Worm (Caenorhabditis elegans) whole organism, young adult: Measurements from ENCODE around the gene R10E11.5.

ENCODE experiments used
- B0035.1 ChIP-seq: sonication (generic microtip); optimal IDR thresholded peaks from 2 replicates; lab custom pipeline; 2016; ENCODE audit warnings: missing genetic modification characterization, mild to moderate bottlenecking, missing compliant biosample characterization, missing genotype, missing genetic modification reagents
- D2030.7 ChIP-seq: fragments of 200-800 bp; sonication (Bioruptor generic); IDR thresholded peaks from 2 replicates; pipeline ENCODE4 v1.3.6; 2022; ENCODE audit warnings: missing genetic modification reagents, missing genetic modification characterization, missing compliant biosample characterization
- F39B2.1 ChIP-seq: fragments of 200-800 bp; sonication (Bioruptor generic); IDR thresholded peaks from 2 replicates; pipeline ENCODE4 v1.3.6; 2022; ENCODE audit warnings: missing genetic modification reagents, missing genetic modification characterization, missing compliant biosample characterization
- F52B5.7 ChIP-seq: sonication (generic microtip); optimal IDR thresholded peaks from 2 replicates; lab custom pipeline; 2016; ENCODE audit warnings: mild to moderate bottlenecking, missing genetic modification characterization, missing compliant biosample characterization
- F55B11.4 ChIP-seq: sonication (generic microtip); optimal IDR thresholded peaks from 2 replicates; lab custom pipeline; 2016; ENCODE audit warnings: missing compliant biosample characterization, missing genetic modification characterization, borderline replicate concordance; ENCODE audit not compliant: insufficient read depth
- F57A8.1 ChIP-seq: fragments of 200-800 bp; sonication (Bioruptor generic); optimal IDR thresholded peaks from 2 replicates; lab custom pipeline; 2018; ENCODE audit warnings: mild to moderate bottlenecking, missing genetic modification characterization, moderate library complexity, missing compliant biosample characterization
- F57C9.4 ChIP-seq: sonication (generic microtip); optimal IDR thresholded peaks from 2 replicates; lab custom pipeline; 2017; ENCODE audit warnings: mild to moderate bottlenecking, missing genetic modification characterization, missing compliant biosample characterization
- K11D2.4 ChIP-seq: fragments of 200-800 bp; sonication (Bioruptor generic); IDR thresholded peaks from 2 replicates; pipeline ENCODE4 v1.3.6; 2022; ENCODE audit warnings: missing genetic modification reagents, missing genetic modification characterization, missing compliant biosample characterization
- T26A5.8 ChIP-seq: sonication (generic microtip); optimal IDR thresholded peaks from 2 replicates; lab custom pipeline; 2016; ENCODE audit warnings: missing genetic modification characterization, missing compliant biosample characterization
- Y56A3A.18 ChIP-seq: fragments of 200-800 bp; sonication (Bioruptor generic); IDR thresholded peaks from 2 replicates; pipeline ENCODE4 v1.3.6; 2022; ENCODE audit warnings: missing genetic modification reagents, missing genetic modification characterization, missing compliant biosample characterization
- Y95B8A.8 ChIP-seq: fragments of 200-800 bp; sonication (Bioruptor generic); IDR thresholded peaks from 2 replicates; pipeline ENCODE4 v1.3.6; 2022; ENCODE audit warnings: missing genetic modification reagents, missing genetic modification characterization, missing compliant biosample characterization
- ZK185.1 ChIP-seq: sonication (generic microtip); optimal IDR thresholded peaks from 2 replicates; lab custom pipeline; 2016; ENCODE audit warnings: mild to moderate bottlenecking, missing genetic modification characterization, missing compliant biosample characterization; ENCODE audit not compliant: poor library complexity, severe bottlenecking
- akir-1 ChIP-seq: fragments of 200-800 bp; sonication (Bioruptor generic); optimal IDR thresholded peaks from 2 replicates; lab custom pipeline; 2018; ENCODE audit warnings: mild to moderate bottlenecking, missing genetic modification characterization, moderate library complexity, missing compliant biosample characterization
- aptf-2 ChIP-seq: fragments of 200-800 bp; sonication (Bioruptor generic); conservative IDR thresholded peaks from 2 replicates; pipeline ENCODE4 v1.3.6; 2022; ENCODE audit warnings: missing genetic modification reagents, missing genetic modification characterization, missing compliant biosample characterization
- attf-6 ChIP-seq: fragments of 200-800 bp; sonication (Bioruptor generic); IDR thresholded peaks from 2 replicates; pipeline ENCODE4 v1.3.6; 2022; ENCODE audit warnings: missing genetic modification reagents, missing genetic modification characterization, missing compliant biosample characterization
- bed-2 ChIP-seq: fragments of 200-800 bp; sonication (Bioruptor generic); IDR thresholded peaks from 2 replicates; pipeline ENCODE4 v1.3.6; 2022; ENCODE audit warnings: missing genetic modification reagents, missing genetic modification characterization, missing compliant biosample characterization
- ceh-40 ChIP-seq: fragments of 200-800 bp; sonication (Bioruptor generic); IDR thresholded peaks from 2 replicates; pipeline ENCODE4 v1.3.6; 2022; ENCODE audit warnings: missing genetic modification characterization, missing compliant biosample characterization
- ceh-58 ChIP-seq: fragments of 200-800 bp; sonication (Bioruptor generic); IDR thresholded peaks from 2 replicates; pipeline ENCODE4 v1.3.6; 2022; ENCODE audit warnings: missing genetic modification characterization, missing compliant biosample characterization
- ceh-91 ChIP-seq: fragments of 200-800 bp; sonication (Bioruptor generic); IDR thresholded peaks from 2 replicates; pipeline ENCODE4 v1.3.6; 2022; ENCODE audit warnings: missing genetic modification reagents, missing genetic modification characterization, missing compliant biosample characterization
- die-1 ChIP-seq: sonication (generic microtip); optimal IDR thresholded peaks from 2 replicates; lab custom pipeline; 2016; ENCODE audit warnings: missing genotype, mild to moderate bottlenecking, missing genetic modification characterization, missing compliant biosample characterization
- ets-4 ChIP-seq: fragments of 200-800 bp; sonication (Bioruptor generic); optimal IDR thresholded peaks from 2 replicates; lab custom pipeline; 2018; ENCODE audit warnings: mild to moderate bottlenecking, missing genetic modification characterization, missing compliant biosample characterization
- hmg-1.2 ChIP-seq: fragments of 200-800 bp; sonication (Bioruptor generic); IDR thresholded peaks from 2 replicates; pipeline ENCODE4 v1.3.6; 2022; ENCODE audit warnings: missing genetic modification reagents, missing genetic modification characterization, missing compliant biosample characterization
- hrde-1 ChIP-seq: sonication (generic microtip); optimal IDR thresholded peaks from 2 replicates; lab custom pipeline; 2016; ENCODE audit warnings: missing genetic modification characterization, mild to moderate bottlenecking, missing compliant biosample characterization, moderate library complexity, missing genotype, missing genetic modification reagents, borderline replicate concordance
- hsf-1 ChIP-seq: fragments of 200-800 bp; sonication (Bioruptor generic); IDR thresholded peaks from 2 replicates; pipeline ENCODE4 v1.3.6; 2022; ENCODE audit warnings: missing genetic modification reagents, missing genetic modification characterization, missing compliant biosample characterization
- let-526 ChIP-seq: fragments of 200-800 bp; sonication (Bioruptor generic); IDR thresholded peaks from 2 replicates; pipeline ENCODE4 v1.3.6; 2022; ENCODE audit warnings: missing genetic modification reagents, missing genetic modification characterization, missing compliant biosample characterization
- let-607 ChIP-seq, 2 experiments: fragments of 200-800 bp in 1 of 2; sonication (Bioruptor generic) in 1 of 2; sonication (generic microtip) in 1 of 2; optimal IDR thresholded peaks; 2 replicates each; lab custom pipeline; 2016 to 2018; ENCODE audit warnings: mild to moderate bottlenecking in 2 of 2, missing compliant biosample characterization in 2 of 2, missing genetic modification characterization in 2 of 2, moderate library complexity in 2 of 2, missing genotype in 1 of 2
- lin-54 ChIP-seq: fragments of 200-800 bp; sonication (Bioruptor generic); optimal IDR thresholded peaks from 2 replicates; lab custom pipeline; 2018; ENCODE audit warnings: mild to moderate bottlenecking, missing genetic modification characterization, missing compliant biosample characterization
- lir-1 ChIP-seq: fragments of 200-800 bp; sonication (Bioruptor generic); conservative IDR thresholded peaks from 2 replicates; pipeline ENCODE4 v1.3.6; 2022; ENCODE audit warnings: missing genetic modification reagents, missing genetic modification characterization, missing compliant biosample characterization
- lsl-1 ChIP-seq: fragments of 200-800 bp; sonication (Bioruptor generic); optimal IDR thresholded peaks from 2 replicates; lab custom pipeline; 2018; ENCODE audit warnings: mild to moderate bottlenecking, missing genetic modification characterization, moderate library complexity, missing compliant biosample characterization
- madf-10 ChIP-seq: sonication (generic microtip); optimal IDR thresholded peaks from 2 replicates; lab custom pipeline; 2016; ENCODE audit warnings: mild to moderate bottlenecking, missing genetic modification characterization, missing compliant biosample characterization
- madf-6 ChIP-seq: fragments of 200-800 bp; sonication (Bioruptor generic); IDR thresholded peaks from 2 replicates; pipeline ENCODE4 v1.3.6; 2022; ENCODE audit warnings: missing genetic modification reagents, missing genetic modification characterization, missing compliant biosample characterization
- madf-8 ChIP-seq: fragments of 200-800 bp; sonication (Bioruptor generic); conservative IDR thresholded peaks from 2 replicates; pipeline ENCODE4 v1.3.6; 2022; ENCODE audit warnings: missing genetic modification reagents, missing genetic modification characterization, missing compliant biosample characterization
- mcd-1 ChIP-seq: fragments of 200-800 bp; sonication (Bioruptor generic); IDR thresholded peaks from 2 replicates; pipeline ENCODE4 v1.3.6; 2022; ENCODE audit warnings: missing genetic modification reagents, missing genetic modification characterization, missing compliant biosample characterization
- mxl-1 ChIP-seq: sonication (generic microtip); optimal IDR thresholded peaks from 2 replicates; lab custom pipeline; 2016; ENCODE audit warnings: missing genetic modification characterization, missing compliant biosample characterization
- nhr-27 ChIP-seq: fragments of 200-800 bp; sonication (Bioruptor generic); optimal IDR thresholded peaks from 2 replicates; lab custom pipeline; 2018; ENCODE audit warnings: mild to moderate bottlenecking, missing genetic modification characterization, moderate library complexity, missing compliant biosample characterization
- nhr-80 ChIP-seq: sonication (generic microtip); optimal IDR thresholded peaks from 2 replicates; lab custom pipeline; 2016; ENCODE audit warnings: missing genetic modification characterization, missing compliant biosample characterization
- pbrm-1 ChIP-seq: fragments of 200-800 bp; sonication (Bioruptor generic); IDR thresholded peaks from 2 replicates; pipeline ENCODE4 v1.3.6; 2022; ENCODE audit warnings: missing genetic modification reagents, missing genetic modification characterization, missing compliant biosample characterization
- rcor-1 ChIP-seq: fragments of 200-800 bp; sonication (Bioruptor generic); IDR thresholded peaks from 2 replicates; pipeline ENCODE4 v1.3.6; 2022; ENCODE audit warnings: missing genetic modification reagents, missing genetic modification characterization, missing compliant biosample characterization
- repo-1 ChIP-seq: sonication (generic microtip); optimal IDR thresholded peaks from 2 replicates; lab custom pipeline; 2017; ENCODE audit warnings: mild to moderate bottlenecking, missing genetic modification characterization, missing compliant biosample characterization
- sdz-38 ChIP-seq: sonication (generic microtip); optimal IDR thresholded peaks from 2 replicates; lab custom pipeline; 2016; ENCODE audit warnings: missing genotype, missing genetic modification characterization, missing compliant biosample characterization
- snpc-1.1 ChIP-seq: sonication (generic microtip); optimal IDR thresholded peaks from 2 replicates; lab custom pipeline; 2017; ENCODE audit warnings: missing genetic modification characterization, mild to moderate bottlenecking, missing compliant biosample characterization, antibody characterized with exemption, moderate library complexity, missing genotype, missing genetic modification reagents; ENCODE audit not compliant: insufficient read depth
- tbx-9 ChIP-seq: sonication (generic microtip); optimal IDR thresholded peaks from 2 replicates; lab custom pipeline; 2016; ENCODE audit warnings: borderline replicate concordance, missing genetic modification characterization, inconsistent platforms, missing compliant biosample characterization
- ztf-22 ChIP-seq: fragments of 200-800 bp; sonication (Bioruptor generic); optimal IDR thresholded peaks from 2 replicates; lab custom pipeline; 2018; ENCODE audit warnings: mild to moderate bottlenecking, missing genetic modification characterization, moderate library complexity, missing compliant biosample characterization
- ztf-25 ChIP-seq: fragments of 200-800 bp; sonication (Bioruptor generic); IDR thresholded peaks from 2 replicates; pipeline ENCODE4 v1.3.6; 2022; ENCODE audit warnings: missing genetic modification reagents, missing genetic modification characterization, missing compliant biosample characterization
- ztf-26 ChIP-seq: sonication (generic microtip); optimal IDR thresholded peaks from 2 replicates; lab custom pipeline; 2017; ENCODE audit warnings: missing genetic modification characterization, missing compliant biosample characterization
- ztf-3 ChIP-seq: fragments of 200-800 bp; sonication (Bioruptor generic); optimal IDR thresholded peaks from 2 replicates; lab custom pipeline; 2018; ENCODE audit warnings: mild to moderate bottlenecking, missing genetic modification characterization, missing compliant biosample characterization

R10E11.5 gene

ce11 chrIII:9746665-9747064 is 42.8 kb downstream of the R10E11.5 start (continued):
- TF ChIP-seq ceh-40 (GFP tag; lab: Robert Waterston, UW), result no peak
- peak; percentile 74 for TF ChIP-seq ceh-91
- TF ChIP-seq madf-6, result peak; percentile 89
- TF ChIP-seq Y56A3A.18 (GFP tag; lab: Robert Waterston, UW), result no peak
- no peak for TF ChIP-seq F55B11.4 (tag; lab: Kevin White, UChicago)
- TF ChIP-seq nhr-27 (tag; lab: Kevin White, UChicago), result no peak
- TF ChIP-seq D2030.7 (GFP tag; lab: Robert Waterston, UW), result peak; percentile 63
- no peak for TF ChIP-seq let-607 (tag; optimal IDR thresholded peaks at IDR 0.05; lab: Kevin White, UChicago)
- no peak for TF ChIP-seq die-1 (tag; lab: Kevin White, UChicago)
- TF ChIP-seq snpc-1.1 (tag; lab: Kevin White, UChicago), result no peak
- no peak for TF ChIP-seq mcd-1 (GFP tag; lab: Robert Waterston, UW)
- peak; percentile 65 for TF ChIP-seq lsl-1 (GFP tag; lab: Kevin White, UChicago)
- TF ChIP-seq madf-8 (GFP tag; lab: Robert Waterston, UW), result peak; percentile 70
- TF ChIP-seq T26A5.8 (tag; lab: Kevin White, UChicago), result no peak
- no peak for TF ChIP-seq tbx-9 (tag; lab: Kevin White, UChicago)
- no peak for TF ChIP-seq F39B2.1 (GFP tag; lab: Robert Waterston, UW)
- no peak for TF ChIP-seq F52B5.7 (tag; lab: Kevin White, UChicago)
- TF ChIP-seq madf-10 (tag; lab: Kevin White, UChicago), result no peak
- TF ChIP-seq nhr-80 (tag; lab: Kevin White, UChicago), result no peak
- no peak for TF ChIP-seq F57A8.1 (GFP tag; lab: Kevin White, UChicago)
- TF ChIP-seq ZK185.1 (tag; lab: Kevin White, UChicago), result no peak
- no peak for TF ChIP-seq rcor-1 (GFP tag; lab: Robert Waterston, UW)
- 0 out of 2 replicates have a peak, but pooled peaks have one; percentile 24 for TF ChIP-seq hsf-1
- no peak for TF ChIP-seq K11D2.4 (GFP tag; lab: Robert Waterston, UW)
- TF ChIP-seq ztf-22, result no peak
- TF ChIP-seq sdz-38 (tag; lab: Kevin White, UChicago), result no peak
- TF ChIP-seq akir-1 (GFP tag; lab: Kevin White, UChicago), result no peak
- TF ChIP-seq F57C9.4 (tag; lab: Kevin White, UChicago), result no peak
- no peak for TF ChIP-seq let-526 (GFP tag; lab: Robert Waterston, UW)

ce11 chrIII:9745333-9745897 is 44.0 kb downstream of the R10E11.5 start:
- TF ChIP-seq Y95B8A.8 (GFP tag; lab: Robert Waterston, UW) (0 out of 2 replicates have a peak, but pooled peaks have one; percentile 9), pbrm-1 (GFP tag; lab: Robert Waterston, UW) (no peak), ZK185.1 (tag; lab: Kevin White, UChicago) (no peak), hrde-1 (peak; percentile 5), ets-4 (GFP tag; lab: Kevin White, UChicago) (no peak), ztf-3 (GFP tag; lab: Kevin White, UChicago) (no peak), D2030.7 (GFP tag; lab: Robert Waterston, UW) (0 out of 2 replicates have a peak, but pooled peaks have one; percentile 29), ztf-26 (no peak), hmg-1.2 (GFP tag; lab: Robert Waterston, UW) (peak; percentile 11; the same call in 1 of the 2 replicates), repo-1 (tag; lab: Kevin White, UChicago) (no peak), ceh-58 (GFP tag; lab: Robert Waterston, UW) (0 out of 2 replicates have a peak, but pooled peaks have one; percentile 3), attf-6 (GFP tag; lab: Robert Waterston, UW) (no peak; the same call in 1 of the 2 replicates), madf-10 (tag; lab: Kevin White, UChicago) (no peak), lir-1 (GFP tag; lab: Robert Waterston, UW) (no peak), ztf-25 (no peak), aptf-2 (GFP tag; lab: Robert Waterston, UW) (no peak), ceh-40 (GFP tag; lab: Robert Waterston, UW) (no peak), lin-54 (GFP tag; lab: Kevin White, UChicago) (peak; percentile 59), madf-6 (peak; percentile 59), F57C9.4 (tag; lab: Kevin White, UChicago) (no peak), bed-2 (GFP tag; lab: Robert Waterston, UW) (no peak), lsl-1 (GFP tag; lab: Kevin White, UChicago) (peak; percentile 7), mxl-1 (no peak), B0035.1 (no peak)
